Fruit fly (Drosophila melanogaster) whole organism, wandering third instar larva: ENCODE measurements around the gene Rbm13.

Source experiments
- Abd-B ChIP-seq: fragments of >200 bp; optimal IDR thresholded peaks from 2 replicates; lab custom pipeline; 2017; ENCODE audit warnings: missing biosample characterization, missing genetic modification characterization
- CG32264 ChIP-seq: fragments of 200-800 bp; sonication (Bioruptor generic); optimal IDR thresholded peaks from 2 replicates; lab custom pipeline; 2016; ENCODE audit warnings: missing biosample characterization, missing genetic modification characterization
- CrebA ChIP-seq: fragments of 200-800 bp; sonication (Bioruptor generic); optimal IDR thresholded peaks from 2 replicates; lab custom pipeline; 2016; ENCODE audit warnings: missing biosample characterization, mild to moderate bottlenecking, missing genetic modification characterization, borderline replicate concordance
- Dfd ChIP-seq: fragments of >200 bp; optimal IDR thresholded peaks from 2 replicates; lab custom pipeline; 2017; ENCODE audit warnings: missing biosample characterization, missing genetic modification characterization
- Dif ChIP-seq: fragments of 200-275, 200-300 bp; sonication (Bioruptor generic); optimal IDR thresholded peaks from 2 replicates; lab custom pipeline; 2018; ENCODE audit warnings: missing biosample characterization, missing genetic modification characterization; ENCODE audit not compliant: partially characterized antibody
- GATAd ChIP-seq: sonication (Bioruptor generic); optimal IDR thresholded peaks from 2 replicates; lab custom pipeline; 2016; ENCODE audit warnings: missing biosample characterization, missing genetic modification characterization
- HLH106 ChIP-seq: fragments of 200-800 bp; optimal IDR thresholded peaks from 3 replicates; lab custom pipeline; 2019; ENCODE audit warnings: missing biosample characterization, mild to moderate bottlenecking, missing genetic modification characterization, moderate library complexity
- Hnf4 ChIP-seq: fragments of 200-800 bp; sonication (Bioruptor generic); optimal IDR thresholded peaks from 2 replicates; lab custom pipeline; 2016; ENCODE audit warnings: missing biosample characterization, mild to moderate bottlenecking, missing genetic modification characterization
- Hr78 ChIP-seq: fragments of >200 bp; optimal IDR thresholded peaks from 2 replicates; lab custom pipeline; 2017; ENCODE audit warnings: missing biosample characterization, missing genetic modification characterization
- Hr83 ChIP-seq: fragments of 200-300 bp; sonication (Bioruptor generic); optimal IDR thresholded peaks from 2 replicates; lab custom pipeline; 2016; ENCODE audit warnings: missing biosample characterization, mild to moderate bottlenecking, missing genetic modification characterization, moderate library complexity; ENCODE audit not compliant: poor library complexity, severe bottlenecking
- Myc ChIP-seq: fragments of >200 bp; optimal IDR thresholded peaks from 2 replicates; lab custom pipeline; 2017
- N ChIP-seq: fragments of >200 bp; optimal IDR thresholded peaks from 2 replicates; lab custom pipeline; 2018; ENCODE audit warnings: missing biosample characterization, missing external identifiers, missing genetic modification characterization
- OdsH ChIP-seq: fragments of 200-800 bp; sonication (Bioruptor generic); optimal IDR thresholded peaks from 2 replicates; lab custom pipeline; 2016; ENCODE audit warnings: missing biosample characterization, mild to moderate bottlenecking, missing genetic modification characterization
- Rel ChIP-seq, 2 experiments: fragments of 200-800 bp; sonication (Bioruptor generic) in 1 of 2; optimal IDR thresholded peaks; 2 replicates in 1 of 2; 3 replicates in 1 of 2; lab custom pipeline; 2016 to 2019; ENCODE audit warnings: mild to moderate bottlenecking in 2 of 2, missing biosample characterization in 2 of 2, missing genetic modification characterization in 2 of 2, moderate library complexity in 1 of 2
- Sp1 ChIP-seq: fragments of 200-800 bp; sonication (Bioruptor generic); optimal IDR thresholded peaks from 3 replicates; lab custom pipeline; 2019; ENCODE audit warnings: missing biosample characterization, mild to moderate bottlenecking, missing genetic modification characterization, moderate library complexity
- Vsx2 ChIP-seq: fragments of 200-300, 225-300 bp; sonication (Bioruptor generic); optimal IDR thresholded peaks from 2 replicates; lab custom pipeline; 2018; ENCODE audit warnings: missing biosample characterization, missing genetic modification characterization; ENCODE audit not compliant: partially characterized antibody
- br ChIP-seq: fragments of 200-800 bp; sonication (Bioruptor generic); optimal IDR thresholded peaks from 2 replicates; lab custom pipeline; 2016; ENCODE audit warnings: missing biosample characterization, missing genetic modification characterization
- brk ChIP-seq: fragments of 200-800 bp; sonication (Bioruptor generic); optimal IDR thresholded peaks from 2 replicates; lab custom pipeline; 2016; ENCODE audit warnings: missing biosample characterization, mild to moderate bottlenecking, missing genetic modification characterization
- dl ChIP-seq, 2 experiments: fragments of 175-275, 200-275 bp in 1 of 2; fragments of 200-275 bp in 1 of 2; sonication (Bioruptor generic); optimal IDR thresholded peaks; lab custom pipeline; 2018; ENCODE audit warnings: mild to moderate bottlenecking in 2 of 2, missing biosample characterization in 2 of 2, missing genetic modification characterization in 2 of 2, moderate library complexity in 2 of 2; ENCODE audit not compliant: partially characterized antibody in 2 of 2, insufficient read depth in 1 of 2
- dmrt93B ChIP-seq: fragments of 200-800 bp; sonication (Bioruptor generic); optimal IDR thresholded peaks from 2 replicates; lab custom pipeline; 2018; ENCODE audit warnings: missing biosample characterization, mild to moderate bottlenecking, missing genetic modification characterization
- dsf ChIP-seq: sonication (Bioruptor generic); optimal IDR thresholded peaks from 2 replicates; lab custom pipeline; 2016; ENCODE audit warnings: missing biosample characterization, missing genetic modification characterization, borderline replicate concordance
- ey ChIP-seq: fragments of 200-800 bp; sonication (Bioruptor generic); optimal IDR thresholded peaks from 2 replicates; lab custom pipeline; 2016; ENCODE audit warnings: missing biosample characterization, missing genetic modification characterization
- foxo ChIP-seq, 2 experiments: fragments of 200-800 bp; sonication (Bioruptor generic); optimal IDR thresholded peaks; 2 replicates in 1 of 2; 3 replicates in 1 of 2; lab custom pipeline; 2016 to 2017; ENCODE audit warnings: missing biosample characterization in 2 of 2, missing genetic modification characterization in 2 of 2
- fru ChIP-seq: fragments of 200-800 bp; sonication (Bioruptor generic); optimal IDR thresholded peaks from 3 replicates; lab custom pipeline; 2016; ENCODE audit warnings: missing biosample characterization, mild to moderate bottlenecking, missing genetic modification characterization
- h ChIP-seq: fragments of 200-800 bp; sonication (Bioruptor generic); optimal IDR thresholded peaks from 3 replicates; lab custom pipeline; 2016; ENCODE audit warnings: missing biosample characterization, mild to moderate bottlenecking, missing genetic modification characterization
- jim ChIP-seq: fragments of 175-275, 200-325 bp; sonication (Bioruptor generic); optimal IDR thresholded peaks from 2 replicates; lab custom pipeline; 2016; ENCODE audit warnings: missing biosample characterization, mild to moderate bottlenecking, missing genetic modification characterization
- lola ChIP-seq: fragments of >200 bp; optimal IDR thresholded peaks from 2 replicates; lab custom pipeline; 2017; ENCODE audit warnings: missing biosample characterization, missing genetic modification characterization
- pan ChIP-seq: fragments of >200 bp; optimal IDR thresholded peaks from 2 replicates; lab custom pipeline; 2017
- psq ChIP-seq: fragments of 200-800 bp; sonication (Bioruptor generic); optimal IDR thresholded peaks from 3 replicates; lab custom pipeline; 2017; ENCODE audit warnings: missing biosample characterization, mild to moderate bottlenecking, missing genetic modification characterization, moderate library complexity
- sage ChIP-seq: fragments of 200-800 bp; sonication (Bioruptor generic); optimal IDR thresholded peaks from 2 replicates; lab custom pipeline; 2016; ENCODE audit warnings: missing biosample characterization, mild to moderate bottlenecking, missing genetic modification characterization
- sv ChIP-seq: fragments of 200-800 bp; sonication (Bioruptor generic); optimal IDR thresholded peaks from 3 replicates; lab custom pipeline; 2016; ENCODE audit warnings: missing biosample characterization, missing genetic modification characterization
- tai ChIP-seq: sonication (Bioruptor generic); optimal IDR thresholded peaks from 2 replicates; lab custom pipeline; 2016; ENCODE audit warnings: missing biosample characterization, missing genetic modification characterization
- usp ChIP-seq: fragments of >200 bp; optimal IDR thresholded peaks from 2 replicates; lab custom pipeline; 2017; ENCODE audit warnings: missing biosample characterization, missing genetic modification characterization
- woc ChIP-seq: sonication (Bioruptor generic); optimal IDR thresholded peaks from 2 replicates; lab custom pipeline; 2016; ENCODE audit warnings: missing biosample characterization, mild to moderate bottlenecking, missing genetic modification characterization

The Rbm13 gene

DNA sequence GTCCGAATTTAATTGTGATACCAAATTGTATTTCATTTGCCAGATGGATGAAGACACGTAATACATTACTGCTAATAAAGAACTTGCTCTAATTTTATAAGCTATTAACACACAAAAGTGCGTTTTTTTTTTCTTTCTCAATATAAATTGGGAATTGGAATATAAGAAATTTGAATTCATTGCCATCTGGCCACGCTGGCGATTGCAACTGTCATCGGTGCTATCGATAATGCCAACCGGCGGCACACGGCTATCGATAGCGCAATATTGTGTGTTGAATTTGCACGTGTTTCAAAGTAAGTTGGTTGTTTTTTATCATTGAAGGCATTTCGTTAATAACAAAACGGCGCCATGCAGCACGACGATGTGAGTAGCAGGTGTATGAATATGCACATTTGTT lies at the start of gene Rbm13:
TSS of gene Rbm13 (plus strand) at position 253 of the 400 bp plus-strand sequence.
- TF ChIP-seq Myc (lab: Kevin White, UChicago): peak; percentile 0
- no peak for TF ChIP-seq Rel (GFP tag; optimal IDR thresholded peaks at IDR 0.05; lab: Kevin White, UChicago)
- peak; percentile 31 for TF ChIP-seq Rel (tag; optimal IDR thresholded peaks at IDR 0.05; lab: Kevin White, UChicago)
- TF ChIP-seq usp (GFP tag; lab: Kevin White, UChicago): no peak

DNA sequence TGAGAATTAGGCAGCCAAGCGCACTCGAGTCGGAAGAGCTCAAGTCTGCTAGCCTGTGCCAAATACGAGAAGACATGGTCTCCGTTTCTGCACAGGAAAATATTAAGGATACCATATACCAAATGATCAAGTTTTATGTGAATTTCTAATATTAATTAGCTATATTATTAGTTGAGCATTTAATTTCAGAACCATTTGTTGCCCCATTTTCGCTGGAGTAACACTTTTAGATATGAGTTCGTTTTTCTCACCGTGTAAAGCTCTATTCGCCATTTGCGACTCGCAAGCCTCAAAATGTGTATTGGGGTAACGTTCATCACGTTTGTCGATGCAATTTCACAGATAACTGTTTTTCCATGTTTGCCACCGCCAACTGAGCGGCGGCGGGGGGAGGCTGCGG lies 49.3 kb upstream of the Rbm13 start:
- TF ChIP-seq GATAd (no peak), lola (GFP tag; lab: Kevin White, UChicago) (no peak), woc (GFP tag; lab: Kevin White, UChicago) (no peak), sage (GFP tag; lab: Kevin White, UChicago) (no peak), Vsx2 (no peak), CG32264 (no peak), psq (GFP tag; lab: Kevin White, UChicago) (no peak), Hr78 (no peak), CrebA (GFP tag; lab: Kevin White, UChicago) (no peak), ey (GFP tag; lab: Kevin White, UChicago) (no peak), dmrt93B (GFP tag; lab: Kevin White, UChicago) (no peak), Dfd (GFP tag; lab: Kevin White, UChicago) (no peak), Sp1 (GFP tag; lab: Kevin White, UChicago) (no peak), dl (GFP tag; optimal IDR thresholded peaks at IDR 0.05; lab: Kevin White, UChicago; ENCODE audit: insufficient read depth in 1 of 2, partially characterized antibody in 2 of 2) (no peak), Abd-B (GFP tag; lab: Kevin White, UChicago) (no peak), OdsH (GFP tag; lab: Kevin White, UChicago) (no peak), HLH106 (no peak), Dif (no peak)

DNA sequence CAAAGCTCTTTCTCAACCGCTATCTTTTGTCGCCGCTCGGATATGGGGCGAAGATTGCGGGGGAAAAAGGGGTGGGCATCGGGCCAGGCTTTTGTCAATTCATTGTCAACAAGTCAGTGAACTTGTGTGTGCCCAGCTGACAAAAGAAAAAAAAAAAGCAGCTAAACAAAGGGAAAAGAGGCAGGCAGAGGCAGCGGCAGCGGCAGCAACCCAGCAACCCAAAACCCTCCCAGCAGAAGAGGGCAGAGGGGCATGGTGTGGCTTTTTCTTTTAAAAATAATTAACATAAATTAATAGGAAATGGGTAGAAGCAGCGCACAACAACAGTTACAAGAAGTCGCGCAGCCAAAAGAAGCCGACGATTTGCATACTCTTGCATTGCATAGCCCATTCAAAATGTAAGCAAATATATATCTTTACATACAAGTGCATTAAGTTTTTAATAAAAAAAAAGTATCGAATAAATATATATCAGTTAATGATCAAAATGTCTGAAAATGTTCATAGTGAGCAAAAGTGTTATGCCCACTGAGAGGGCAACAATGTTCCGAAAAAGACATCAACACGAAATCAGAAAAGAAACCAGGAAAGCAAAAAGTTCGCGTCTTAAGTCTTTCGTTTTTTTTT lies 44.3 kb upstream of the Rbm13 start:
- peak; percentile 24 for TF ChIP-seq woc (GFP tag; lab: Kevin White, UChicago)
- no peak for TF ChIP-seq ey (GFP tag; lab: Kevin White, UChicago)
- no peak for TF ChIP-seq Vsx2
- peak; percentile 3 for TF ChIP-seq fru (GFP tag; lab: Kevin White, UChicago)
- no peak for TF ChIP-seq Hr83 (GFP tag; lab: Kevin White, UChicago)
- TF ChIP-seq Dif: no peak

DNA sequence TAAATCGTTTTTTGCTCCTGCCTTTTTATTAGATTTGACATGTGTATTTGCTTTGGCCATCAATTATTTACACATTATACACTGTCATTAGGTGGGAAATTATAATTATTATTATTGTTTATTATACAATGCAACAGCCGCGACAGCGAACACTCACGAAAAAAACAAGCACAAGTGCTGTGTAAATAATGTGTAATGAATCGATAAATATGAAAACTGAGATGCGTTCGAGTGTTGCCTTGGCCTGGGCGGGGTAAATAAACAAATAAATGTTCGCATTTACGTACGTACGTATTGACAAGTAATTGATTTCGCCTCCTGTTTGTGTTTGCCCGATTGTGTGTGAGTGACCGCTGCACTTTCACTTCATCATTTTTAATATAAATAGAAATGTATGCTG lies 42.8 kb upstream of the Rbm13 start:
- TF ChIP-seq brk (GFP tag; lab: Kevin White, UChicago) (no peak), h (GFP tag; lab: Kevin White, UChicago) (no peak), ey (GFP tag; lab: Kevin White, UChicago) (no peak), HLH106 (no peak), Vsx2 (no peak), dsf (GFP tag; lab: Kevin White, UChicago) (no peak)

DNA sequence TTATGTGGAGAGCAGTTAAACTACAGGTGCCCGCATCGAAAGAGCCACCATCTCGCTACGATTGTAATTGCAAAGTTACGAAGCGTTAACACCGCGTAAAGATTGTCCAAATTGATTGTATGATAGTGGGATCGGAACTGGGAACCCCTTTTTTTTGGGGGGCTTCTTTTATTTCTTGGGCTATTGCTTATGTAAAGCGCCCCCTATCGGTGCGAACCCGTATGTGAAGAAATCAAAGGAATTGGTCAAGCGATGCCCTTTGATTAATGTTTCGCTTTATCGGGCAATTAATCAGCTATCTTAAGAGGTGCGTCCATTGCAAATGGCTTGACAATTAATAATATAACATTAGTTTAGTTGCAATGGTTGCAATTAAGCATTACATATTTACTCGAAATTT lies 42.0 kb upstream of the Rbm13 start:
- TF ChIP-seq sage (GFP tag; lab: Kevin White, UChicago): no peak
- TF ChIP-seq usp (GFP tag; lab: Kevin White, UChicago): no peak
- TF ChIP-seq dsf (GFP tag; lab: Kevin White, UChicago): no peak
- TF ChIP-seq psq (GFP tag; lab: Kevin White, UChicago): no peak
- no peak for TF ChIP-seq N (GFP tag; lab: Kevin White, UChicago)
- TF ChIP-seq fru (GFP tag; lab: Kevin White, UChicago): no peak
- TF ChIP-seq OdsH (GFP tag; lab: Kevin White, UChicago): no peak

DNA sequence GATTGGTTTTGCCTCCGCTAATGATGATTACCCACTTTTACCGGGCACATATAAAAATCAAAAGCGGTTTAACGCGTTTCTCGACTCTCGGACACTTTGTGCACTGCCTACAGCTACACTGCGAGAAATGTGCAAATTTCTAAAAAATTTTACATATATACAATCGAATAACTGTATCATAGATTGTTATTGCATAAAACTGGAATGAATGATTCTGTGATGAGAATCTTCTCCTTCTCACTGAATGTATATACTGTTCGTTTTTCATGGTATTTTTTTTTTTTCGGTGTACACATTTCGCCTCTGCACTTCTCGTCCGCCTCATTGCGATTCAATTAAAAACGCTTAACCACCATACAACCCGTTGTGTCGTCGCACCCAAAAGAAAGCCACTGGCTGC lies 40.2 kb upstream of the Rbm13 start:
- TF ChIP-seq lola (GFP tag; lab: Kevin White, UChicago): no peak
- peak; percentile 25 for TF ChIP-seq GATAd
- peak; percentile 89 for TF ChIP-seq br (GFP tag; lab: Kevin White, UChicago)
- TF ChIP-seq dl (GFP tag; optimal IDR thresholded peaks at IDR 0.05; lab: Kevin White, UChicago; ENCODE audit: insufficient read depth in 1 of 2, partially characterized antibody in 2 of 2): no peak
- TF ChIP-seq sage (GFP tag; lab: Kevin White, UChicago): peak; percentile 72
- peak; percentile 70 for TF ChIP-seq CG32264
- TF ChIP-seq dmrt93B (GFP tag; lab: Kevin White, UChicago): peak; percentile 70
- TF ChIP-seq fru (GFP tag; lab: Kevin White, UChicago): peak; percentile 85
- no peak for TF ChIP-seq N (GFP tag; lab: Kevin White, UChicago)
- peak; percentile 86 for TF ChIP-seq Sp1 (GFP tag; lab: Kevin White, UChicago)
- TF ChIP-seq OdsH (GFP tag; lab: Kevin White, UChicago): peak; percentile 82
- TF ChIP-seq usp (GFP tag; lab: Kevin White, UChicago): no peak
- TF ChIP-seq foxo (GFP tag; optimal IDR thresholded peaks at IDR 0.05; lab: Kevin White, UChicago): peak in 1 of 2 experiments; percentile 90
- peak; percentile 63 for TF ChIP-seq brk (GFP tag; lab: Kevin White, UChicago)
- peak; percentile 81 for TF ChIP-seq HLH106
- no peak for TF ChIP-seq Abd-B (GFP tag; lab: Kevin White, UChicago)
- TF ChIP-seq Hr83 (GFP tag; lab: Kevin White, UChicago): no peak
- TF ChIP-seq Hnf4 (GFP tag; lab: Kevin White, UChicago): peak; percentile 86
- no peak for TF ChIP-seq pan (lab: Kevin White, UChicago)
- no peak for TF ChIP-seq jim (GFP tag; lab: Kevin White, UChicago)
- TF ChIP-seq h (GFP tag; lab: Kevin White, UChicago): peak; percentile 90
- peak; percentile 64 for TF ChIP-seq woc (GFP tag; lab: Kevin White, UChicago)
- TF ChIP-seq Vsx2: no peak
- no peak for TF ChIP-seq Dif
- TF ChIP-seq tai: peak; percentile 70
- no peak for TF ChIP-seq sv (GFP tag; lab: Kevin White, UChicago)
